Worm (Caenorhabditis elegans) whole organism, dauer: ENCODE results near the gene cng-1.
"Not testable (repeated sequence)": the region's sequence is repeated elsewhere in the genome, so short reads cannot be mapped to it uniquely, and the experiment has no call there.

ENCODE experiments used
- unc-62 ChIP-seq: sonication (generic microtip); optimal IDR thresholded peaks from 2 replicates; lab custom pipeline; 2017; ENCODE audit warnings: missing biosample characterization, missing genetic modification reagents, missing genetic modification characterization

cng-1 gene

ce11 chrV:15031373-15031772 is at the start of gene cng-1:
TSS of gene cng-1 (minus strand) at chrV:15031473.
- not testable (repeated sequence) for TF ChIP-seq unc-62 (GFP tag; lab: Kevin White, UChicago)

DNA sequence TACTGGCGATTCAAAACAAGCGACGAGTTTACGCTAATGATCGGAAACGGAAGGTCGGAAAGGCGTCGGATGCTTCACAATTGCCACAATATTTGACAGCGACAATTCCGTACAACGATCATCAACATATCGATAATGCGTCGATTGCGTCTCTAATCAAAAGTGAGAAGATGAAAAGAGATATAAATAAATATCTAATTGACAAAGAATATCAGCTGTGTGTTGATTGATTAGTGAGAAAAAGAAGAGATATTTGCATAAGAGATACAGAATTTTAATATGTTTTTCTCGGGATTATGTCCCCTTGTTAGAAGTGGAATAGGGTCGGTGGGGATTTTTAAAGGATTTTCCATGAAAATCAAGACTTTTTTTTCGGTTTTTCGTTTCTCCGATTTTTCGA is 47.3 kb upstream of the cng-1 start:
- TF ChIP-seq unc-62 (GFP tag; lab: Kevin White, UChicago), result no peak

DNA sequence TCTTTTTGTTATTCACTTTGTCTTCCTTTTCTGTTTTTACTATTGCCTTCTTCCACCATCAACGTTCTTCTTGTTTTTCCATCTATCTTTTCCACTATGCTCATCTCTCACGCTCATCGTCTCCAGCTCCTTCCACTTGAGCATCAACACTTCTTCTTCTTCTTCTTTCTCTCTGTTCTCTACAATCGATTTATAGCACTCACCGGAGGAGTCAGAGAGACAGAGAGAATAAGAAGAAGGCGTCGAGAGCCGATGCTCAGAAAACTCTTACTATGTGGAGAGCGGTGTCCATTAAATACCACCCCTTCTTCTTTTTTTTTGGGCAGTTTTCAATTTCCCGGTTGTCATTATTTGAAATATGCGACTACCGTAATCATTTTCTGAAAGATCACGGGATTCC is 43.6 kb upstream of the cng-1 start:
- TF ChIP-seq unc-62 (GFP tag; lab: Kevin White, UChicago), result no peak

DNA sequence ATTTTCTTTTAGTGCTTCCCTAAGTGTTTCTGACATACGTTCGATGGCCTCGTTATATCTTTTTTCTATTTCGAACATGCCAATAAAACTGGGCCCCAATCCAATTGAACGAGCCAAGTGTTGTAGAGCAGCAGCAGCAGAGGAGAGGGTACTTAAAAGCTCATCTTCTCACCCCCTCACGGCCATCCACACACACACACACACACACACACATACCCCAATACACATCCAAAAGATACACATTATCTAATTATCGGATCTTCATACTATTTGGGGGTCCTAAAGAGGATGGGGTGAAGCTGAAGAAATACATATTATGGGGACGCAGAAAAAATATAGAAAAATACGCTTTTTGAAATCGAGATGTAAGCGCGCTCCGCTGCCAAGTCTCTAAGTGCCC is 41.5 kb upstream of the cng-1 start:
- no peak for TF ChIP-seq unc-62 (GFP tag; lab: Kevin White, UChicago)

- no peak for TF ChIP-seq unc-62 (GFP tag; lab: Kevin White, UChicago)
Measured at ce11 chrV:15071015-15071810, 39.9 kb upstream of the cng-1 start, which contains the start of gene unc-76. TSS of gene unc-76 (plus strand) at chrV:15071760.

DNA sequence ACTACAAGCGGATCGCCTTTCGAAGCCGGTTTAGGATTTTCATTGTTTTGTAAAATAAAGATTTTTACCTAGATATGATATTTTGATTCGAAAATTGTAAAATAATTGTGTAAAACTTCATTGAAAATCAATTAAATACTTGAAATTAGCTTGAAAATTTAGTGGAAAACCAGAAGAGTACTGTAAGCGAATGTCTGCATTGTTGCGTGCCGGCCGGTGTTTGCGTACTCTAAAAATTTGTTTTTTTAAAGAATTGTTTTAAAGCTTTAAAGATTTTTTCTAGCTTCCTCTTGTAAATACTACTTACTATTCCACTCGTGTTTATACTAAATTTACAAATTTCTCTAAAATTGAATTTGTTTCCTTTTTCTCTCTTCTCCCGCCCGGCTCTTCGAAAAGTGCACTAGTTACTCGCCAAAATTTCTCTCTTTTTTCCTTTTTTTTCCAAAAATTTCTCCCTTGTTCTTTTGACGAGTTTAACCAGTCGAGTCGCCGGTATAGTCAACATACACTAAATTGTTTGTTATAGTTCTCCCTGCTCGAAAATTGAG is 38.2 kb upstream of the cng-1 start:
- no peak for TF ChIP-seq unc-62 (GFP tag; lab: Kevin White, UChicago)

DNA sequence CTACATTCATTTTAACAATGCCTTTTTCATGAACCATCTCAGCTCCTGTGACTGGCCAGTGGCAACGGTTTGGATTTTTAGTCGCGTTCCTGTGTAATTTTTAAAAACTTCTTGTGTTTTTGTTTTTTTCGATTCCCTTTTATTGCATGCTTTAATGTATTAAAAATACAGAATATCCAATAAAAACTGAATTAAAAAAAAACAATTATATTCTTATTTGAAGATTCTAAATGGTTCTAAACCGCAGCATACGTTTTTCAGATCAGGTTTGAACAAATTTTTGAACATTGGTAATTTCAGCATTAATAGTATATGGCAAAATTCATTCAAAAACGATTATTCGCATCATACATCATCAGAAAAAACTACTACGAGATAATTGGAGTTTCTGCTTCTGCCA is 37.1 kb upstream of the cng-1 start, which contains the start of gene dnj-3:
dnj-3 (plus strand) TSS at position 301 of the 400 bp plus-strand sequence.
- no peak for TF ChIP-seq unc-62 (GFP tag; lab: Kevin White, UChicago)

- no peak for TF ChIP-seq unc-62 (GFP tag; lab: Kevin White, UChicago)
Measured at ce11 chrV:15067165-15067564, 35.9 kb upstream of the cng-1 start, which contains the start of gene C25D7.10. TSS of gene C25D7.10 (plus strand) at chrV:15067465.

DNA sequence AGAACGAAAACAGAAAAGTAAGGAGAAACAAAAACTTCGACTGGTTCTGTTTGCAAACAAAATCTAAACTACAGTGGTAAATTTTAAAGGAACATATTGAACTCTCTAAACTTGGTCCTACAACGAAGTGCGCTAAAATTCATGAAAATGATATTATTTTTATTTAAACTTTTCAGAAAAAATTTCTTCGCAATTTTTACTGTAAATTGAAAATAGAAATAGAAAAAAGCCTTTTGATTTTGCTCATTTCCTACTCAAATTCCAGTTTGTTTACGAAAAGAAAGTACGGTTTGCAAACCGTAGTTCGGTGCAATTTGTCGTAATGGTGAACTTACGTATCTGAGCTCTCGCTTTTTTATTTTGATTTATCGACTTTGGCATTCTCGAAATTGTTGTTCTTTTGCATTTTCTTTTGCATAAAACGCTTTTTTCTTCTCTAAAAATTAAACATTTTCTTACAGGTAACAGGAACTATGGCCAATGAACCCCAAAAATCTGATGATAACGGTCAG is 34.6 kb upstream of the cng-1 start, which contains the start of gene otub-1:
otub-1 (plus strand) TSS at position 462 of the 512 bp plus-strand sequence.
- TF ChIP-seq unc-62 (GFP tag; lab: Kevin White, UChicago), result no peak

DNA sequence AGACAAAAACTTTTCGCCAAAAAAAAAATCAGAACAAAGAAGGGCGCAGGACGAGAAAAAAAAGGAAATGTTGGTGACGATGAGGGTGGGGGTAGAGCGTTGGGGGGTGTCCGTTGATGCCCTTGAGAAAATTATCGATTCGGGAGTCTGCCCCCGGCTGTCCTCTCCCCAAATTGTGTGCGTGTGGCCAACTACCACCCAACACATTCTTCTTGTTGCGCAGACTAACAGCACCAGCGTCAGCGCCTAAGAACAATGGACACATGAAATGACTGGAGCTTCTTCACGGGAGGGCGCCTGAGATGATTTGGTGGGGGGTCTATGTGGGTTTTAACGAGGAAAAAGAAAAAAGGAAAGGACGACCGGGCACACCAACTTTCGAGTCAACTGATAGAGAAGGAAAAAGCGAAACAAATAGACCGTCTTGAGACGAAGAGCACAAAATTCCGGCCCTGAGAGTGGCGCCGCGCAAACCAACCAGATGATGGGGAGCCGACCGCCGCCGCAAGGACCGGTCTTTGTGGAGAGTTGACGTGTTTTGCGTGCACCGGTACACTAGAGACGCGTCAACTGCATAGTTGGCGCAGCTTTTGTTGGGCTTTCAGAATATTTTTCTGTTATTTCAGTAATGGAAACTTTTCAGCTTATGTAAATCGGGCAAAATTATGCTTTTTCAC is 33.9 kb upstream of the cng-1 start, which contains the start of gene C25D7.9:
C25D7.9 (plus strand) TSS at position 68 of the 677 bp plus-strand sequence.
- no peak for TF ChIP-seq unc-62 (GFP tag; lab: Kevin White, UChicago)

DNA sequence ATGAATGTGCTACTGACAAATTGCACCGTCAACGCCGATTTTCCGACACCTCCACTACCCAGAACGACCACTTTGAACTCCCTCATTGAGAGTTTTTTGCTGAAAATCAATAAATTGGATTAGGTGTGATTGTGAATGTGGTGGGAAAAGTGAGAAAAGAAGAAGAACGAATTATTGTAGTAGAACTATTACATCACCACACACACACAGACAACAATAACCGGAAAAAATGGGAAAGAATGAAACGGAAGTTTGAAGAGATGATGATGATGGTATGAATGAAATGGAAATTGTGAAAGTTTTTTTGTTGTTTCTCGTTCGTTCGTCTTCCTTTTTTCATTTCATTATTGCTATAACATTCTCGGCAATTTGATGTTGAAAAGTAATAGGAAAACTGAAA is 32.7 kb upstream of the cng-1 start, which contains the start of gene rap-2:
rap-2 (minus strand) TSS at position 101 of the 400 bp plus-strand sequence.
- TF ChIP-seq unc-62 (GFP tag; lab: Kevin White, UChicago), result no peak

ce11 chrV:15060595-15060994 is 29.3 kb upstream of the cng-1 start:
- TF ChIP-seq unc-62 (GFP tag; lab: Kevin White, UChicago), result no peak

DNA sequence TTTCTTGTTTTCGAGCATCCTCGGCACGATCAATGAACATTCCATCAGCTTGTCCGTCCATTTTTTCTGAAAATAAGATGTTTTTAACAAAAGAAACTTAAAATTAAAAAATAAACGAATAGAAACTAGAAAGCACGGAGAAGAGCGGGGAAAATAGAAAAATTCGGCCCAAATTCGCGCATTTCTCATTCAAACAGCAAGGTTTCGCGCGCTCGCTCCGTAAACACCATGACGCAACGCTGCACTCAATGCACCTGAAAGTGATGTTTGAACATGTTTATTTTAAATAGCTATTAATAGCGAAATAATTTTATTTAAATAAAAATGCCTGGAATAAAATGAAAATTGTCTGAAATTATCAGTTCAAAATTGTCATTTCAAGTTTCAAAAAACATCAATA is 28.3 kb upstream of the cng-1 start, which contains the start of the genes mcm-3 and C25D7.15:
mcm-3 (minus strand) TSS at position 66 of the 400 bp plus-strand sequence.
C25D7.15 (plus strand) TSS at position 275 of the 400 bp plus-strand sequence.
- no peak for TF ChIP-seq unc-62 (GFP tag; lab: Kevin White, UChicago)

DNA sequence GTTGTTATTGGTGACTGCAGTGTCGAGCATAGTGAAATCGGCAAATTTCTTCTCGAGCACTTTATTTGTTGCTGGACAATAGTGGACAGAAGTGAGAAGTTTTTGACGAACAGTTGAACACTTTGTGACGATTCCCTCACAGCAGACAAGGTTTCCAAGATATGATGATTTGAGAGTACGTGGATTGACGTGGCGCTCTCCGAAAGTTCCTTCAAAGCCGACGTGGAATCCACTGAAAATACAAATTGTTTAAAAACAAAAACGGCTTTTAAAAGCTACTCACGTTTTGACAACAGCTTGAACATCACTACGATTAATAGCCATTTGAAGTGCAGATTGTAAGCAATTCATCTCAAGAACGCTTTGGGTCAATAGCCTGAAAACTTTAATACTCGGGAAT is 27.7 kb upstream of the cng-1 start:
- TF ChIP-seq unc-62 (GFP tag; lab: Kevin White, UChicago), result no peak

DNA sequence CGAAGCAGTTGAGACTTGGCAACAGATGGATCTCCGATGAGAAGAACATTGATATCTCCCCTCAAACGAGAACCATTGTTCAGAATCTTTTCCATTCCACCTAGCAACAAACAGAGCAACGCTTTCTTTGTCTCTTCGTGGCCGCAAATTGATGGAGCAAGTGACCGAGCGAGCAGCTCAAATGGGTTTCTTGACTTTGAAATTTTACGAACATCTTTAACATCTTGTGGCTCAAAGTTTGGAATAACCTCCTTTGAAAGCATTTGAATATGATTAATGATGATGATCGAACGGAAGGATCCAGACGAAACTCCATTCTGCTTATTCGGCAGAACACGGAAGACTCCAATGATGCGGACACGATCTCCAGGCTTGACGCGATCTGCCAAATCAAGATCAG is 27.1 kb upstream of the cng-1 start:
- TF ChIP-seq unc-62 (GFP tag; lab: Kevin White, UChicago), result no peak
